Fruit fly (Drosophila melanogaster) whole organism: ENCODE measurements around the gene pzg.

Source experiments
- pan ChIP-seq: fragments of >200 bp; optimal IDR thresholded peaks from 2 replicates; lab custom pipeline; 2017
- usp ChIP-seq: fragments of >200 bp; optimal IDR thresholded peaks from 2 replicates; lab custom pipeline; 2017; ENCODE audit warnings: missing biosample characterization, missing genetic modification characterization, mixed read lengths

- TF ChIP-seq usp (GFP tag; lab: Kevin White, UChicago) (no peak), pan (lab: Kevin White, UChicago) (no peak)
Measured at dm6 chr3L:21279168-21279567, 6.7 kb upstream of the pzg start.
